Worm (Caenorhabditis elegans) whole organism, L3 larva: ENCODE measurements around the gene T19H12.12.

ENCODE experiments used
- R02D3.7 ChIP-seq: fragments of 150-350 bp; optimal IDR thresholded peaks from 2 replicates; lab custom pipeline; 2014; ENCODE audit warnings: missing biosample characterization, missing genetic modification characterization
- ZK546.5 ChIP-seq: sonication (generic microtip); optimal IDR thresholded peaks from 2 replicates; lab custom pipeline; 2017; ENCODE audit warnings: missing biosample characterization, missing genetic modification characterization
- aly-2 ChIP-seq: fragments of 150-350 bp; optimal IDR thresholded peaks from 2 replicates; lab custom pipeline; 2014; ENCODE audit warnings: missing biosample characterization, missing genetic modification characterization
- ama-1 ChIP-seq: fragments of 150-350 bp; optimal IDR thresholded peaks from 2 replicates; lab custom pipeline; 2018
- ceh-16 ChIP-seq: sonication (generic microtip); optimal IDR thresholded peaks from 2 replicates; lab custom pipeline; 2017; ENCODE audit warnings: missing biosample characterization, missing genetic modification characterization
- ceh-28 ChIP-seq: fragments of 150-350 bp; optimal IDR thresholded peaks from 2 replicates; lab custom pipeline; 2014; ENCODE audit warnings: missing biosample characterization, missing genetic modification reagents, missing genetic modification characterization
- ceh-82 ChIP-seq: fragments of 150-350 bp; optimal IDR thresholded peaks from 2 replicates; lab custom pipeline; 2014; ENCODE audit warnings: missing biosample characterization, missing genetic modification characterization
- ceh-9 ChIP-seq: sonication (generic microtip); optimal IDR thresholded peaks from 2 replicates; lab custom pipeline; 2018; ENCODE audit warnings: missing biosample characterization, missing genetic modification characterization
- daf-12 ChIP-seq: fragments of 150-350 bp; optimal IDR thresholded peaks from 2 replicates; lab custom pipeline; 2014; ENCODE audit warnings: missing biosample characterization, missing genetic modification reagents, missing genetic modification characterization
- egl-27 ChIP-seq: sonication (generic microtip); optimal IDR thresholded peaks from 4 replicates; lab custom pipeline; 2017; ENCODE audit warnings: missing biosample characterization, missing genetic modification reagents, missing genetic modification characterization
- egl-5 ChIP-seq: fragments of 150-350 bp; optimal IDR thresholded peaks from 2 replicates; lab custom pipeline; 2017; ENCODE audit warnings: missing biosample characterization, missing genetic modification reagents, missing genetic modification characterization, inconsistent platforms
- elt-1 ChIP-seq: fragments of 150-350 bp; optimal IDR thresholded peaks from 2 replicates; lab custom pipeline; 2014; ENCODE audit warnings: missing biosample characterization, missing genetic modification characterization
- elt-2 ChIP-seq: sonication (generic microtip); optimal IDR thresholded peaks from 2 replicates; lab custom pipeline; 2016; ENCODE audit warnings: missing genetic modification reagents, mild to moderate bottlenecking, missing genetic modification characterization, missing compliant biosample characterization
- elt-3 ChIP-seq, 3 experiments: fragments of 150-350 bp in 1 of 3; sonication (generic microtip) in 2 of 3; optimal IDR thresholded peaks; 2 replicates in 2 of 3; 4 replicates in 1 of 3; lab custom pipeline; 2014 to 2017; ENCODE audit warnings: missing biosample characterization in 3 of 3, missing genetic modification characterization in 3 of 3
- fkh-10 ChIP-seq: sonication (generic microtip); optimal IDR thresholded peaks from 2 replicates; lab custom pipeline; 2017; ENCODE audit warnings: missing biosample characterization, missing genetic modification reagents, missing genetic modification characterization
- fkh-2 ChIP-seq: fragments of 150-350 bp; optimal IDR thresholded peaks from 2 replicates; lab custom pipeline; 2014; ENCODE audit warnings: missing biosample characterization, missing genetic modification reagents, missing genetic modification characterization
- fos-1 ChIP-seq: fragments of 150-350 bp; optimal IDR thresholded peaks from 2 replicates; lab custom pipeline; 2014; ENCODE audit warnings: missing biosample characterization, missing genetic modification characterization
- jun-1 ChIP-seq: fragments of 150-350 bp; optimal IDR thresholded peaks from 2 replicates; lab custom pipeline; 2014; ENCODE audit warnings: missing biosample characterization, missing genetic modification reagents, missing genetic modification characterization
- lin-15B ChIP-seq: fragments of 150-350 bp; optimal IDR thresholded peaks from 2 replicates; lab custom pipeline; 2014; ENCODE audit warnings: missing biosample characterization, missing genetic modification characterization
- lin-39 ChIP-seq: fragments of 150-350 bp; optimal IDR thresholded peaks from 2 replicates; lab custom pipeline; 2018; ENCODE audit warnings: missing biosample characterization, missing genetic modification reagents, missing genetic modification characterization
- lsy-12 ChIP-seq: sonication (generic microtip); optimal IDR thresholded peaks from 2 replicates; lab custom pipeline; 2016; ENCODE audit warnings: mild to moderate bottlenecking, missing genetic modification characterization, missing compliant biosample characterization
- mdl-1 ChIP-seq: fragments of 150-350 bp; optimal IDR thresholded peaks from 2 replicates; lab custom pipeline; 2014; ENCODE audit warnings: missing biosample characterization, missing genetic modification characterization
- nhr-12 ChIP-seq: fragments of 150-350 bp; optimal IDR thresholded peaks from 2 replicates; lab custom pipeline; 2014; ENCODE audit warnings: missing biosample characterization, missing genetic modification characterization
- nhr-237 ChIP-seq: fragments of 150-350 bp; optimal IDR thresholded peaks from 2 replicates; lab custom pipeline; 2014; ENCODE audit warnings: missing biosample characterization, missing genetic modification characterization
- nhr-28 ChIP-seq: fragments of 150-350 bp; optimal IDR thresholded peaks from 2 replicates; lab custom pipeline; 2014; ENCODE audit warnings: missing biosample characterization, missing genetic modification characterization
- nhr-43 ChIP-seq: sonication (generic microtip); optimal IDR thresholded peaks from 2 replicates; lab custom pipeline; 2016; ENCODE audit warnings: mild to moderate bottlenecking, missing genetic modification characterization, missing compliant biosample characterization; ENCODE audit not compliant: poor library complexity, severe bottlenecking
- nhr-76 ChIP-seq: fragments of 150-350 bp; sonication (generic microtip); optimal IDR thresholded peaks from 5 replicates; lab custom pipeline; 2014; ENCODE audit warnings: missing biosample characterization, missing genetic modification characterization
- nhr-77 ChIP-seq: fragments of 150-350 bp; optimal IDR thresholded peaks from 2 replicates; lab custom pipeline; 2014; ENCODE audit warnings: missing biosample characterization, missing genetic modification characterization
- pha-4 ChIP-seq: fragments of 150-350 bp; optimal IDR thresholded peaks from 2 replicates; lab custom pipeline; 2014; ENCODE audit warnings: missing biosample characterization, missing genetic modification reagents, missing genetic modification characterization
- sea-2 ChIP-seq: fragments of 150-350 bp; sonication (generic microtip); optimal IDR thresholded peaks from 4 replicates; lab custom pipeline; 2014; ENCODE audit warnings: missing biosample characterization, missing genetic modification reagents, missing genetic modification characterization
- skn-1 ChIP-seq: fragments of 150-350 bp; optimal IDR thresholded peaks from 2 replicates; lab custom pipeline; 2014; ENCODE audit warnings: missing biosample characterization, missing genetic modification characterization
- snpc-4 ChIP-seq: fragments of 150-350 bp; optimal IDR thresholded peaks from 2 replicates; lab custom pipeline; 2014; ENCODE audit warnings: missing biosample characterization, missing genetic modification characterization
- tbx-2 ChIP-seq: sonication (generic microtip); optimal IDR thresholded peaks from 2 replicates; lab custom pipeline; 2016; ENCODE audit warnings: mild to moderate bottlenecking, missing genetic modification characterization, missing compliant biosample characterization
- unc-39 ChIP-seq: sonication (generic microtip); optimal IDR thresholded peaks from 4 replicates; lab custom pipeline; 2017; ENCODE audit warnings: missing biosample characterization, missing genetic modification characterization
- unc-62 ChIP-seq: fragments of 150-350 bp; sonication (generic microtip); optimal IDR thresholded peaks from 4 replicates; lab custom pipeline; 2014; ENCODE audit warnings: missing biosample characterization, missing genetic modification reagents, missing genetic modification characterization
- ztf-11 ChIP-seq: fragments of 150-350 bp; optimal IDR thresholded peaks from 2 replicates; lab custom pipeline; 2014; ENCODE audit warnings: missing biosample characterization, missing genetic modification characterization
- ztf-4 ChIP-seq: fragments of 150-350 bp; optimal IDR thresholded peaks from 2 replicates; lab custom pipeline; 2014; ENCODE audit warnings: missing biosample characterization, missing genetic modification characterization

T19H12.12 gene

ce11 chrV:4918664-4919257, 34.2 kb downstream of the T19H12.12 start, which contains the start of gene C02E7.6 (continued):
- TF ChIP-seq egl-27 (tag; lab: Kevin White, UChicago) (no peak), aly-2 (tag; lab: Kevin White, UChicago) (no peak), unc-62 (GFP tag; lab: Kevin White, UChicago) (no peak), lsy-12 (tag; lab: Kevin White, UChicago) (no peak), ZK546.5 (tag; lab: Kevin White, UChicago) (no peak), ceh-28 (tag; lab: Kevin White, UChicago) (no peak), nhr-237 (tag; lab: Kevin White, UChicago) (no peak), fkh-10 (no peak), nhr-43 (peak; percentile 92), elt-2 (no peak), R02D3.7 (tag; lab: Kevin White, UChicago) (no peak), fkh-2 (tag; lab: Kevin White, UChicago) (no peak)
- TF ChIP-seq, all 47 proteins: peak for 6

DNA sequence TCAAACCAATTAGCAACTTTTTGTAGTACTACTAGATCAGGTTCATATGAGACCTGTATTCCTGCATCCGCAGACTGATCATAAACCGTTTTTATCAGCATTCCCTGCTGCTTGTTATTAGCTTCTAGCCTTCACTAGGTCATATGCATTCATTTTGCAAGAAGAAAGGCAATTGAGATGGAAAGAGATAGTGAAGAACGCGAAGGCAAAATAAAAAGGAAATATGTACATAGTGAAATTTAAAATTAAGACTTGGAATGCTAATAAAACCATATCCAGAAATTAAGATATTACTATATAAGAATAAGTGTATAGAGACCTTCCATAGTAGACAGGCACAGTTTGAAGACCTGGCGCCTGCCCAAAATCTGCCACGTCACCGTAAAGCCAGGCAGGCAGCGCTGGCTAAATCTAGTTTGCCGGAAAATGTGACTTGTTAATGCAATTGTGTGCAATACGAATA, 36.1 kb downstream of the T19H12.12 start, which contains the start of the genes C02E7.8 and srh-23:
C02E7.8 (minus strand) TSS at position 101 of the 463 bp plus-strand sequence.
srh-23 (plus strand) TSS at position 413 of the 463 bp plus-strand sequence.
- TF ChIP-seq skn-1 (tag; lab: Kevin White, UChicago) (no peak), sea-2 (GFP tag; lab: Kevin White, UChicago) (no peak), pha-4 (tag; lab: Kevin White, UChicago) (no peak), snpc-4 (tag; lab: Kevin White, UChicago) (no peak), ceh-28 (tag; lab: Kevin White, UChicago) (no peak), elt-2 (no peak), daf-12 (tag; lab: Kevin White, UChicago) (no peak), ama-1 (lab: Kevin White, UChicago) (no peak), jun-1 (no peak), ceh-16 (tag; lab: Kevin White, UChicago) (no peak), ztf-4 (tag; lab: Kevin White, UChicago) (no peak), elt-1 (tag; lab: Kevin White, UChicago) (no peak)

DNA sequence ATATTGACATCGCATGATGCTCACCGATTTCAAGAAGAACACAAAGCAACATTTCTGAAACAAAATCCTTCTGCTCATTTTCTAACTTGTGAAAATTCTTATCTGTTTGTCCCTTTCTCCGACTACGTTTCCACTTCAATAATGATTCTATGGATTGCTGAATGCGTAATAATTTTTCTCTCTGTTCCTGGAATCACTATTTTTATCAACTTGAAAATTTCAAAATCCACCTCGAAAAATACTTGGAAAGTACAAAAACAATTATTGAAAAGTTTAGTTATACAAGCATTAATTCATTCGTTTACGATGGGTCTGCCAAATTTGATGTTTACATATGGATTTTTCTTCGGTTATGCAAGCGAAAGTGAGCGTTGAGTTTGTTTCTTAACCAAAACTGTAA, 37.4 kb downstream of the T19H12.12 start, which contains the start of gene srh-22:
srh-22 (plus strand) TSS at position 301 of the 400 bp plus-strand sequence.
- TF ChIP-seq skn-1 (tag; lab: Kevin White, UChicago) (no peak), mdl-1 (tag; lab: Kevin White, UChicago) (no peak), fkh-2 (tag; lab: Kevin White, UChicago) (no peak), ztf-11 (tag; lab: Kevin White, UChicago) (no peak), daf-12 (tag; lab: Kevin White, UChicago) (no peak), unc-39 (tag; lab: Kevin White, UChicago) (no peak), unc-62 (GFP tag; lab: Kevin White, UChicago) (no peak), jun-1 (no peak), ceh-82 (tag; lab: Kevin White, UChicago) (no peak), elt-2 (no peak), lin-15B (tag; lab: Kevin White, UChicago) (no peak), egl-5 (no peak), nhr-76 (tag; lab: Kevin White, UChicago) (no peak), pha-4 (tag; lab: Kevin White, UChicago) (no peak), aly-2 (tag; lab: Kevin White, UChicago) (no peak), lin-39 (tag; lab: Kevin White, UChicago) (no peak), egl-27 (tag; lab: Kevin White, UChicago) (no peak), ceh-9 (tag; lab: Kevin White, UChicago) (no peak), fos-1 (tag; lab: Kevin White, UChicago) (no peak), sea-2 (GFP tag; lab: Kevin White, UChicago) (no peak)

DNA sequence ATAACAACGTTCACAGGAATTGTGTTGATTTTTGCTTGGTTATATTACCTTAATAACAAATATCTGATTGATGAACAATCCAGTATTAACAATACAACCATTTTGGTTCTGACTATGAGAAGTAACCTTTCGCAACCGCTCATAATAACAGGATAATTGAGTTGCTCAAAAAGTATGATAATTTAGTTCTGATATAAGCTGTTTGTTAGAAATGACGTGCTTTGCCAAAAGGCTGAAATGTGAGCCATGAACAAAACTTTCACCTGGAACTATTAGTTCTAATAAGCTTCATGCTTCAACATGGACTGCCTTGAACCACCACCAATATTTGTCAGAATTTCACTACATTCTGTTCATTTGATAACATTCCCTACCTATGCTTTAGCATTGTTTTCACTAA, 40.0 kb downstream of the T19H12.12 start, which contains the start of gene srh-20:
srh-20 (plus strand) TSS at position 301 of the 400 bp plus-strand sequence.
- TF ChIP-seq nhr-237 (tag; lab: Kevin White, UChicago): no peak
- TF ChIP-seq tbx-2 (tag; lab: Kevin White, UChicago): no peak
- no peak for TF ChIP-seq nhr-77
- no peak for TF ChIP-seq ZK546.5 (tag; lab: Kevin White, UChicago)
- TF ChIP-seq nhr-43: no peak
- no peak for TF ChIP-seq jun-1
- no peak for TF ChIP-seq elt-3 (tag; optimal IDR thresholded peaks at IDR 0.05; lab: Kevin White, UChicago)
- TF ChIP-seq nhr-12 (tag; lab: Kevin White, UChicago): no peak
- TF ChIP-seq nhr-28 (tag; lab: Kevin White, UChicago): no peak
- no peak for TF ChIP-seq R02D3.7 (tag; lab: Kevin White, UChicago)
- TF ChIP-seq elt-2: no peak
- no peak for TF ChIP-seq snpc-4 (tag; lab: Kevin White, UChicago)
- no peak for TF ChIP-seq fos-1 (tag; lab: Kevin White, UChicago)
- no peak for TF ChIP-seq lin-15B (tag; lab: Kevin White, UChicago)
- TF ChIP-seq lin-39 (tag; lab: Kevin White, UChicago): no peak
- TF ChIP-seq lsy-12 (tag; lab: Kevin White, UChicago): no peak
- no peak for TF ChIP-seq unc-39 (tag; lab: Kevin White, UChicago)
- TF ChIP-seq sea-2 (GFP tag; lab: Kevin White, UChicago): no peak
